Worm (Caenorhabditis elegans): ENCODE measurements around the gene rps-29.

rps-29 gene

DNA sequence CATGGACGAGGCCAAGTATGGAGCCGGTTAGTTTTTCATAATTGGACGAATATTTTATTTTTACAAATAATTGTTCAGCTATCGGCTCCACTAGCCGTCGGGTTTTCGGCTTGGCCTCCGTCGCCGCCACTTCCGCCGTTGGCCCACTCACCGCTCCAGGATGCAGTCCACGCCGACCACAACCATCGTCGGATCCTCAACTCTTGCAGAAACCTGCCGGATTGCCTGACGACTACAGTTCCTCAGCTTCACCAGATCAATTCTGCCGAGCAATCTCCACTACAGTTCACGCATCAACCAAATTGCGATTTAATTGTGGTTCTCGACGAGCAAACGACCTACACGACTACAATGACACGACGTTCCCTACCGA lies 40.3 kb downstream of the rps-29 start:
- TF ChIP-seq nhr-12 (tag; optimal IDR thresholded peaks at IDR 0.05): no peak
- peak; percentile 14 for TF ChIP-seq Y55F3AM.14 (GFP tag; optimal IDR thresholded peaks at IDR 0.05)

DNA sequence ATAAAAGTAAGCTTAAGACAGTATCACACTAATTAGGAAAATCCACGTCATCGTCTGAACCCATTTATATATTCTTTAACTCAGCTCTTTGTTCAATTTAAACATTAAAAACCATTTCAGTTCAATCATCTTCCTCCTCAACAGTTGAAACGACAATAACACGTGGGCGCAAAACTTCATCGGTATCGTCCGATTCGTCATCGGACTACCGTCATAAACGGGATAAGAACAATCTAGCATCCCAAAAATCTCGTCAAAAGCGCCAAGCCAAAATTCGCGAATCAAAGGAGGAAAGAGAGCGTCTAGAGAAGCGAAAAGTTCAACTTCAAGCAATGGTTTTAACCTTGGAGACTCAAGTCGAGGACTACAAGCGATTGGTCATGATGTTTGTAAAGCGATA lies 41.1 kb downstream of the rps-29 start:
- TF ChIP-seq ama-1 (optimal IDR thresholded peaks at IDR 0.05) (peak; percentile 30), nhr-11 (tag; optimal IDR thresholded peaks at IDR 0.05) (no peak)

DNA sequence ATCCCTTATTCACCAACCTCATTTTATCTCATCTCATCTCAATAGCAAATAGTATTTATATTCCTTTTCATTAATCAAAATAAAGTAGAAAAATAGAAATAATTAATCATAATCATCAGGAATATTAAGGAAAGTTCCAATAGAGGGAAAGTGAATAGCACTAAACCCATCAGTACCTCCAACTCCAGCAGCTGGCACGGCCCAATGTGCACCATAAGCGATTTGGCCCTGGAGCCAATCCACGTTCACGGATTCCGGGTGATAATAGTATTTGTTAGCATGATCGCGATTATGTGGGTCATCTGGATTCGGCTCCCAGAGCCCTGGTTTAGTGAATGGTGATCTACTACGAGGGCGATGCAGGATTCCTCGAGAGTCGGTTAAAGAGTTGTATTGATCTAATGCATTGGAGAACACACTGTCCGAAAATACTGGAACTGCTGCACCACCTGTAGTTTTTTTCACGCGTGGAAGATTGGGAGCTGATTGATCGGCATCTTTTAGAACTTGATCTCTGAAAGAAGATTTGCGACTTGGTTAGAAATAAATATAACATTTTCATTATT lies 41.7 kb downstream of the rps-29 start:
- TF ChIP-seq Y55F3AM.14 (GFP tag; optimal IDR thresholded peaks at IDR 0.05) (peak; percentile 97), nhr-237 (tag; optimal IDR thresholded peaks at IDR 0.05) (no peak), sma-9 (GFP tag; optimal IDR thresholded peaks at IDR 0.05) (peak; percentile 61), sma-9 (tag; optimal IDR thresholded peaks at IDR 0.05) (no peak), zag-1 (tag; optimal IDR thresholded peaks at IDR 0.05) (peak; percentile 3), ztf-4 (tag; optimal IDR thresholded peaks at IDR 0.05) (peak; percentile 87), egl-27 (tag; optimal IDR thresholded peaks at IDR 0.05) (peak; percentile 49), sma-3 (GFP tag; optimal IDR thresholded peaks at IDR 0.05) (peak; percentile 78), nhr-129 (tag; optimal IDR thresholded peaks at IDR 0.05) (peak; percentile 61), lin-13 (GFP tag; optimal IDR thresholded peaks at IDR 0.05) (peak; percentile 63), R02D3.7 (tag; optimal IDR thresholded peaks at IDR 0.05) (no peak), unc-62 (GFP tag; optimal IDR thresholded peaks at IDR 0.05) (no peak), lin-39 (tag; optimal IDR thresholded peaks at IDR 0.05) (no peak), elt-1 (tag; optimal IDR thresholded peaks at IDR 0.05) (no peak), mab-5 (tag; optimal IDR thresholded peaks at IDR 0.05) (peak; percentile 59), nhr-25 (tag; optimal IDR thresholded peaks at IDR 0.05) (peak; percentile 76), ceh-82 (tag; optimal IDR thresholded peaks at IDR 0.05) (peak; percentile 20), elt-3 (tag; optimal IDR thresholded peaks at IDR 0.05) (no peak), unc-55 (GFP tag; optimal IDR thresholded peaks at IDR 0.05) (peak; percentile 43), nhr-23 (tag; optimal IDR thresholded peaks at IDR 0.05) (no peak), nhr-12 (tag; optimal IDR thresholded peaks at IDR 0.05) (no peak), aly-2 (tag; optimal IDR thresholded peaks at IDR 0.05) (no peak), nhr-6 (tag; optimal IDR thresholded peaks at IDR 0.05) (peak; percentile 66), ZK546.5 (tag; optimal IDR thresholded peaks at IDR 0.05) (no peak), ama-1 (optimal IDR thresholded peaks at IDR 0.05) (peak; percentile 94), dmd-4 (tag; optimal IDR thresholded peaks at IDR 0.05) (no peak), unc-39 (tag; optimal IDR thresholded peaks at IDR 0.05) (peak; percentile 74), skn-1 (tag; optimal IDR thresholded peaks at IDR 0.05) (peak; percentile 38), F13H6.1 (tag; optimal IDR thresholded peaks at IDR 0.05) (peak; percentile 54), nhr-21 (tag; optimal IDR thresholded peaks at IDR 0.05) (peak; percentile 79), blmp-1 (tag; optimal IDR thresholded peaks at IDR 0.05; ENCODE audit: insufficient read depth) (peak; percentile 10), mbf-1 (tag; optimal IDR thresholded peaks at IDR 0.05) (peak; percentile 32), mdl-1 (tag; optimal IDR thresholded peaks at IDR 0.05) (peak; percentile 33 to 57), ztf-11 (tag; optimal IDR thresholded peaks at IDR 0.05) (no peak), lin-11 (tag; optimal IDR thresholded peaks at IDR 0.05) (no peak), C34F6.9 (tag; optimal IDR thresholded peaks at IDR 0.05) (no peak), nhr-11 (tag; optimal IDR thresholded peaks at IDR 0.05) (no peak), alr-1 (tag; optimal IDR thresholded peaks at IDR 0.05) (no peak), gmeb-1 (tag; optimal IDR thresholded peaks at IDR 0.05) (peak; percentile 33), lsy-2 (tag; optimal IDR thresholded peaks at IDR 0.05) (peak; percentile 55 to 60), crh-2 (tag; optimal IDR thresholded peaks at IDR 0.05) (peak; percentile 55), fos-1 (tag; optimal IDR thresholded peaks at IDR 0.05) (peak; percentile 28)
